Fruit fly (Drosophila melanogaster) whole organism, embryonic: Measurements from ENCODE around the gene Rad60.

Experiments used
- B-H1 ChIP-seq: fragments of 200-800 bp; sonication (Bioruptor generic); IDR thresholded peaks from 3 replicates; pipeline ENCODE4 v1.3.6; 2022; ENCODE audit warnings: missing biosample characterization, missing genetic modification characterization
- Blimp-1 ChIP-seq: fragments of 200-800 bp; sonication (Bioruptor generic); optimal IDR thresholded peaks from 3 replicates; lab custom pipeline; 2018; ENCODE audit warnings: missing biosample characterization, missing genetic modification characterization, mild to moderate bottlenecking, moderate library complexity, missing genetic modification reagents
- CG10147 ChIP-seq: fragments of 200-800 bp; sonication (Bioruptor generic); optimal IDR thresholded peaks from 2 replicates; lab custom pipeline; 2019; ENCODE audit warnings: missing biosample characterization, mild to moderate bottlenecking, missing genetic modification characterization, moderate library complexity
- CG10431 ChIP-seq: fragments of 200-800 bp; sonication (Bioruptor generic); optimal IDR thresholded peaks from 3 replicates; lab custom pipeline; 2018; ENCODE audit warnings: missing biosample characterization, mild to moderate bottlenecking, missing genetic modification characterization
- CG12299 ChIP-seq: fragments of 200-800 bp; sonication (Bioruptor generic); optimal IDR thresholded peaks from 2 replicates; lab custom pipeline; 2018; ENCODE audit warnings: missing biosample characterization, mild to moderate bottlenecking, missing genetic modification characterization
- CG13624 ChIP-seq: fragments of 200-800 bp; sonication (Bioruptor generic); optimal IDR thresholded peaks from 2 replicates; lab custom pipeline; 2016; ENCODE audit warnings: missing biosample characterization, missing genetic modification characterization
- CG13894 ChIP-seq: fragments of 200-800 bp; sonication (Bioruptor generic); optimal IDR thresholded peaks from 3 replicates; lab custom pipeline; 2018; ENCODE audit warnings: missing biosample characterization, mild to moderate bottlenecking, missing genetic modification characterization, moderate library complexity
- CG14710 ChIP-seq: fragments of 200-800 bp; sonication (Bioruptor generic); optimal IDR thresholded peaks from 3 replicates; lab custom pipeline; 2019; ENCODE audit warnings: missing biosample characterization, mild to moderate bottlenecking, missing genetic modification characterization, moderate library complexity
- CG15514 ChIP-seq: fragments of 200-800 bp; sonication (Bioruptor generic); optimal IDR thresholded peaks from 3 replicates; lab custom pipeline; 2017; ENCODE audit warnings: missing biosample characterization, missing genetic modification characterization, mild to moderate bottlenecking, moderate library complexity, missing genetic modification reagents
- CG17385 ChIP-seq: fragments of 200-800 bp; sonication (Bioruptor generic); optimal IDR thresholded peaks from 3 replicates; lab custom pipeline; 2018; ENCODE audit warnings: missing biosample characterization, mild to moderate bottlenecking, missing genetic modification characterization
- CG17802 ChIP-seq: fragments of 200-800 bp; sonication (Bioruptor generic); optimal IDR thresholded peaks from 2 replicates; lab custom pipeline; 2018; ENCODE audit warnings: missing biosample characterization, mild to moderate bottlenecking, missing genetic modification characterization, moderate library complexity
- CG18476 ChIP-seq: fragments of 200-800 bp; sonication (Bioruptor generic); optimal IDR thresholded peaks from 2 replicates; lab custom pipeline; 2016; ENCODE audit warnings: missing biosample characterization, mild to moderate bottlenecking, missing genetic modification characterization
- CG2678 ChIP-seq: fragments of 200-800 bp; sonication (Bioruptor generic); optimal IDR thresholded peaks from 3 replicates; lab custom pipeline; 2019; ENCODE audit warnings: missing biosample characterization, mild to moderate bottlenecking, missing genetic modification characterization, moderate library complexity
- CG2712 ChIP-seq: fragments of 200-800 bp; optimal IDR thresholded peaks from 3 replicates; lab custom pipeline; 2019; ENCODE audit warnings: missing biosample characterization, mild to moderate bottlenecking, missing genetic modification characterization, moderate library complexity
- CG32532 ChIP-seq: fragments of 200-800 bp; sonication (Bioruptor generic); IDR thresholded peaks from 2 replicates; pipeline ENCODE4 v1.3.6; 2022; ENCODE audit warnings: missing biosample characterization, missing genetic modification characterization
- CG33557 ChIP-seq: fragments of 200-800 bp; sonication (Bioruptor generic); optimal IDR thresholded peaks from 2 replicates; lab custom pipeline; 2019; ENCODE audit warnings: missing biosample characterization, mild to moderate bottlenecking, missing genetic modification characterization, moderate library complexity
- CG4282 ChIP-seq: fragments of 200-800 bp; sonication (Bioruptor generic); optimal IDR thresholded peaks from 2 replicates; lab custom pipeline; 2016; ENCODE audit warnings: missing biosample characterization, missing genetic modification characterization
- CG4328 ChIP-seq: fragments of 200-800 bp; sonication (Bioruptor generic); optimal IDR thresholded peaks from 3 replicates; lab custom pipeline; 2017; ENCODE audit warnings: missing biosample characterization, missing genetic modification reagents, missing genetic modification characterization
- CG4617 ChIP-seq: fragments of 200-800 bp; sonication (Bioruptor generic); optimal IDR thresholded peaks from 3 replicates; lab custom pipeline; 2016; ENCODE audit warnings: missing biosample characterization, missing genetic modification characterization, borderline replicate concordance
- CG6683 ChIP-seq: fragments of 200-800 bp; sonication (Bioruptor generic); optimal IDR thresholded peaks from 2 replicates; lab custom pipeline; 2017; ENCODE audit warnings: missing biosample characterization, mild to moderate bottlenecking, missing genetic modification characterization, missing genetic modification reagents
- CG7556 ChIP-seq: fragments of 200-800 bp; sonication (Bioruptor generic); optimal IDR thresholded peaks from 2 replicates; lab custom pipeline; 2017; ENCODE audit warnings: missing biosample characterization, mild to moderate bottlenecking, missing genetic modification characterization
- CrebB ChIP-seq: fragments of 200-800 bp; sonication (Bioruptor generic); optimal IDR thresholded peaks from 3 replicates; lab custom pipeline; 2018; ENCODE audit warnings: missing biosample characterization, mild to moderate bottlenecking, missing genetic modification characterization
- Drgx ChIP-seq: fragments of 200-800 bp; sonication (Bioruptor generic); IDR thresholded peaks from 2 replicates; pipeline ENCODE4 v1.3.6; 2022; ENCODE audit warnings: missing biosample characterization, missing genetic modification characterization
- Fer1 ChIP-seq: fragments of 200-800 bp; sonication (Bioruptor generic); optimal IDR thresholded peaks from 2 replicates; lab custom pipeline; 2017; ENCODE audit warnings: missing biosample characterization, mild to moderate bottlenecking, missing genetic modification characterization
- Fer3 ChIP-seq: fragments of 200-800 bp; sonication (Bioruptor generic); optimal IDR thresholded peaks from 2 replicates; lab custom pipeline; 2018; ENCODE audit warnings: missing biosample characterization, mild to moderate bottlenecking, missing genetic modification characterization, moderate library complexity
- Lhr ChIP-seq: fragments of 200-800 bp; sonication (Bioruptor generic); optimal IDR thresholded peaks from 3 replicates; lab custom pipeline; 2017; ENCODE audit warnings: mild to moderate bottlenecking, missing biosample characterization, missing genetic modification reagents, missing genetic modification characterization
- Rx ChIP-seq: fragments of 200-800 bp; sonication (Bioruptor generic); IDR thresholded peaks from 2 replicates; pipeline ENCODE4 v1.3.6; 2022; ENCODE audit warnings: missing biosample characterization, missing genetic modification characterization
- Stat92E ChIP-seq, 3 experiments: fragments of >200 bp in 2 of 3; fragments of 200-800 bp in 1 of 3; sonication (Bioruptor generic) in 1 of 3; optimal IDR thresholded peaks; 2 replicates each; lab custom pipeline; 2017 to 2019; ENCODE audit warnings: missing biosample characterization in 3 of 3, missing genetic modification characterization in 3 of 3, mild to moderate bottlenecking in 1 of 3, moderate library complexity in 1 of 3
- Taf1 ChIP-seq: fragments of 200-800 bp; sonication (Bioruptor generic); IDR thresholded peaks from 2 replicates; pipeline ENCODE4 v1.3.6; 2022; ENCODE audit warnings: missing biosample characterization, missing genetic modification characterization
- Trl ChIP-seq, 3 experiments: fragments of >200 bp in 2 of 3; fragments of 200-800 bp in 1 of 3; sonication (Bioruptor generic) in 1 of 3; optimal IDR thresholded peaks; 2 replicates in 1 of 3; 3 replicates in 2 of 3; lab custom pipeline; 2016 to 2017; ENCODE audit warnings: missing biosample characterization in 1 of 3, missing genetic modification characterization in 1 of 3
- ara ChIP-seq: fragments of 200-800 bp; sonication (Bioruptor generic); IDR thresholded peaks from 2 replicates; pipeline ENCODE4 v1.3.6; 2022; ENCODE audit warnings: missing biosample characterization, missing genetic modification characterization
- cg ChIP-seq: fragments of 200-800 bp; sonication (Bioruptor generic); optimal IDR thresholded peaks from 3 replicates; lab custom pipeline; 2019; ENCODE audit warnings: missing biosample characterization, mild to moderate bottlenecking, missing genetic modification characterization, moderate library complexity
- en ChIP-seq: fragments of 200-800 bp; sonication (Bioruptor generic); optimal IDR thresholded peaks from 2 replicates; lab custom pipeline; 2016; ENCODE audit warnings: missing biosample characterization, missing genetic modification characterization
- fd64A ChIP-seq: fragments of 200-800 bp; sonication (Bioruptor generic); optimal IDR thresholded peaks from 3 replicates; lab custom pipeline; 2018; ENCODE audit warnings: missing biosample characterization, mild to moderate bottlenecking, missing genetic modification characterization
- fru ChIP-seq: fragments of >200 bp; optimal IDR thresholded peaks from 2 replicates; lab custom pipeline; 2017
- gfzf ChIP-seq: fragments of 200-800 bp; sonication (Bioruptor generic); optimal IDR thresholded peaks from 2 replicates; lab custom pipeline; 2016; ENCODE audit warnings: missing biosample characterization, mild to moderate bottlenecking, missing genetic modification characterization, moderate library complexity
- lab ChIP-seq: fragments of 200-800 bp; sonication (Bioruptor generic); optimal IDR thresholded peaks from 3 replicates; lab custom pipeline; 2017; ENCODE audit warnings: missing biosample characterization, missing genetic modification characterization, mild to moderate bottlenecking, moderate library complexity, missing genetic modification reagents
- odd ChIP-seq: fragments of 200-800 bp; sonication (Bioruptor generic); optimal IDR thresholded peaks from 2 replicates; lab custom pipeline; 2017; ENCODE audit warnings: missing biosample characterization, mild to moderate bottlenecking, missing genetic modification characterization
- seq ChIP-seq: fragments of 200-800 bp; sonication (Bioruptor generic); IDR thresholded peaks from 2 replicates; pipeline ENCODE4 v1.3.6; 2022; ENCODE audit warnings: missing biosample characterization, missing genetic modification characterization
- shn ChIP-seq: fragments of 200-800 bp; sonication (Bioruptor generic); optimal IDR thresholded peaks from 3 replicates; lab custom pipeline; 2016; ENCODE audit warnings: missing biosample characterization, missing genetic modification characterization
- slp2 ChIP-seq: fragments of 200-800 bp; sonication (Bioruptor generic); optimal IDR thresholded peaks from 2 replicates; lab custom pipeline; 2016; ENCODE audit warnings: missing biosample characterization, missing genetic modification characterization
- sqz ChIP-seq: fragments of 200-800 bp; sonication (Bioruptor generic); optimal IDR thresholded peaks from 3 replicates; lab custom pipeline; 2018; ENCODE audit warnings: missing biosample characterization, mild to moderate bottlenecking, missing genetic modification characterization
- ssp ChIP-seq: fragments of 200-800 bp; sonication (Bioruptor generic); IDR thresholded peaks from 2 replicates; pipeline ENCODE4 v1.3.6; 2022; ENCODE audit warnings: missing biosample characterization, missing genetic modification characterization
- tin ChIP-seq: fragments of 200-800 bp; sonication (Bioruptor generic); optimal IDR thresholded peaks from 3 replicates; lab custom pipeline; 2016; ENCODE audit warnings: missing biosample characterization, missing genetic modification characterization
- trh ChIP-seq: fragments of 200-800 bp; sonication (Bioruptor generic); optimal IDR thresholded peaks from 2 replicates; lab custom pipeline; 2016; ENCODE audit warnings: missing biosample characterization, missing genetic modification characterization
- ttk ChIP-seq: fragments of 200-800 bp; sonication (Bioruptor generic); IDR thresholded peaks from 2 replicates; pipeline ENCODE4 v2.1.2; 2022; ENCODE audit warnings: missing biosample characterization, missing genetic modification characterization
- usp ChIP-seq: fragments of >200 bp; optimal IDR thresholded peaks from 2 replicates; lab custom pipeline; 2017; ENCODE audit warnings: missing biosample characterization, missing genetic modification characterization
- vnd ChIP-seq: fragments of 200-800 bp; sonication (Bioruptor generic); IDR thresholded peaks from 3 replicates; pipeline ENCODE4 v1.3.6; 2022; ENCODE audit warnings: missing biosample characterization, missing genetic modification characterization; ENCODE audit not compliant: partially characterized antibody

The Rad60 gene

DNA sequence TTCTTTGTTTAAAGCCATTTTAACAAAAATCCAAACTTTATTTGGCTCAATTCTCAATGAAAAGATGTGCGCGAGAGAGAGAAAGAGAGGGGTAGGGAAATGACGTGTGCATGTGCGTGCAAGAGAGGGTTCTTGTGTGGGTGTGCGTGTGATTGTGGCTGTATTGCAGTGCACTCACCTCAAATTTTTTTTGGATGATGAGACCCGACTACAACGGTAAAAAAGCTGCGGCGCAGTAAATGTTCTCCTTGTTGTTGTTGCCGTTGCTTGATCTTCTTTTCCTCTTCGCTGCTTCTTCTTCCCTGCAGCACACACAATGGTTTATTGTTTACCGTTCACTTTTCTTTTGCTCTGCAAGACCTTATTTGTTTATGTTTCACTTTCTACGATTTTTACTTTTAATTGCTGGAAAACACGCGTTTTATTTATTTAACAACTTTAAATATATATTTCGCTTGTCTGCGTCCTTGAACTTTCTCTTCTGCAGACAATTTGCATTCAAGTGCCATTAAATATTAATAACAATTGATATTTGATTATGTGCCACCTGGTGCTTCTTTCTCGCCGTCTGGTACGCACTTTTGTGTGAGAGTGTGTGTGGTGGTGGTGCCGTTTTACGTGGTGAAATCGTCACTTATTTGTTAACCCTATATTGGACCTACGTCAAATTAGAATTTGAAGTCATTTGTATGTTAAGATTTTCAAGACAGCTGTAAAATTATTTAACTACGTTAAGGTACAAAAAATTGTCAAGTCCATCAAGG lies 30.9 kb downstream of the Rad60 start (continued):
- no peak for TF ChIP-seq CrebB (tag; lab: Kevin White, UChicago)
- peak; percentile 93 for TF ChIP-seq Blimp-1 (GFP tag; lab: Kevin White, UChicago)
- TF ChIP-seq CG6683 (GFP tag; lab: Kevin White, UChicago), result no peak
- TF ChIP-seq vnd (GFP tag; lab: Robert Waterston, UW), result no peak
- no peak for TF ChIP-seq CG12299 (tag; lab: Kevin White, UChicago)
- TF ChIP-seq Fer1 (GFP tag; lab: Kevin White, UChicago), result peak; percentile 12
- TF ChIP-seq sqz, result peak; percentile 89
- no peak for TF ChIP-seq CG4328
- TF ChIP-seq CG17802 (tag; lab: Kevin White, UChicago), result no peak
- no peak for TF ChIP-seq CG13894 (tag; lab: Kevin White, UChicago)
- no peak for TF ChIP-seq Rx (GFP tag; lab: Robert Waterston, UW)
- TF ChIP-seq CG13624 (GFP tag; lab: Kevin White, UChicago), result no peak
- no peak for TF ChIP-seq Lhr (GFP tag; lab: Kevin White, UChicago)
- TF ChIP-seq slp2 (GFP tag; lab: Kevin White, UChicago), result no peak
- no peak for TF ChIP-seq B-H1 (GFP tag; lab: Robert Waterston, UW)
- no peak for TF ChIP-seq en (GFP tag; lab: Kevin White, UChicago)
- peak; percentile 74 for TF ChIP-seq CG17385 (GFP tag; lab: Kevin White, UChicago)
- no peak for TF ChIP-seq CG4282 (GFP tag; lab: Kevin White, UChicago)
- TF ChIP-seq ssp, result no peak
- TF ChIP-seq cg (GFP tag; lab: Kevin White, UChicago), result peak; percentile 69
- peak; percentile 1 for TF ChIP-seq CG33557 (GFP tag; lab: Kevin White, UChicago)
- TF ChIP-seq CG14710 (tag; lab: Kevin White, UChicago), result peak; percentile 2
- 0 out of 2 replicates have a peak, but pooled peaks have one; percentile 13 for TF ChIP-seq Taf1
- no peak for TF ChIP-seq seq (GFP tag; lab: Robert Waterston, UW)
- no peak for TF ChIP-seq trh (GFP tag; lab: Kevin White, UChicago)
- TF ChIP-seq gfzf (GFP tag; lab: Kevin White, UChicago), result no peak
- TF ChIP-seq Fer3, result peak; percentile 7
- TF ChIP-seq odd (GFP tag; lab: Kevin White, UChicago), result no peak
- TF ChIP-seq CG18476, result peak; percentile 8
- TF ChIP-seq shn (GFP tag; lab: Kevin White, UChicago), result no peak
- 0 out of 2 replicates have a peak, but pooled peaks have one; percentile 33 for TF ChIP-seq Drgx
- TF ChIP-seq CG7556 (GFP tag; lab: Kevin White, UChicago), result peak; percentile 10
- TF ChIP-seq CG2678 (tag; lab: Kevin White, UChicago), result peak; percentile 32
- TF ChIP-seq CG2712 (tag; lab: Kevin White, UChicago), result no peak
- TF ChIP-seq Stat92E (GFP tag; optimal IDR thresholded peaks at IDR 0.05; lab: Kevin White, UChicago), result no peak
- no peak for TF ChIP-seq tin (GFP tag; lab: Kevin White, UChicago)
- no peak for TF ChIP-seq CG32532 (GFP tag; lab: Robert Waterston, UW)
- TF ChIP-seq CG10431 (GFP tag; lab: Kevin White, UChicago), result peak; percentile 44
- TF ChIP-seq CG4617 (GFP tag; lab: Kevin White, UChicago), result no peak
- no peak for TF ChIP-seq fru
- peak; percentile 69 for TF ChIP-seq lab (GFP tag; lab: Kevin White, UChicago)
- no peak for TF ChIP-seq usp (GFP tag; lab: Kevin White, UChicago)
- peak; percentile 17 for TF ChIP-seq CG15514 (GFP tag; lab: Kevin White, UChicago)
- TF ChIP-seq CG10147 (GFP tag; lab: Kevin White, UChicago), result no peak
- TF ChIP-seq Trl (optimal IDR thresholded peaks at IDR 0.05; lab: Kevin White, UChicago), result peak; percentile 44 to 65
- no peak for TF ChIP-seq Trl (GFP tag; optimal IDR thresholded peaks at IDR 0.05; lab: Kevin White, UChicago)
- peak; percentile 22 for TF ChIP-seq fd64A (GFP tag; lab: Kevin White, UChicago)
- no peak for TF ChIP-seq ara (GFP tag; lab: Robert Waterston, UW)
- TF ChIP-seq ttk (GFP tag; lab: Robert Waterston, UW), result no peak
